Fruit fly (Drosophila melanogaster) whole organism, embryonic: Measurements from ENCODE around the gene Cenp-C.

Experiments used
- Abd-B ChIP-seq: fragments of 200-800 bp; sonication (Bioruptor generic); optimal IDR thresholded peaks from 2 replicates; lab custom pipeline; 2018; ENCODE audit warnings: missing biosample characterization, mild to moderate bottlenecking, missing genetic modification characterization, moderate library complexity
- Asciz ChIP-seq: fragments of 200-800 bp; sonication (Bioruptor generic); optimal IDR thresholded peaks from 2 replicates; lab custom pipeline; 2017; ENCODE audit warnings: missing biosample characterization, mild to moderate bottlenecking, missing genetic modification characterization, missing genetic modification reagents
- BEAF-32 ChIP-seq: fragments of 200-800 bp; sonication (Bioruptor generic); optimal IDR thresholded peaks from 3 replicates; lab custom pipeline; 2017; ENCODE audit warnings: missing biosample characterization, missing genetic modification characterization, mild to moderate bottlenecking, moderate library complexity, missing genetic modification reagents
- CG10366 ChIP-seq: fragments of 200-800 bp; sonication (Bioruptor generic); IDR thresholded peaks from 2 replicates; pipeline ENCODE4 v1.3.6; 2022; ENCODE audit warnings: missing biosample characterization, missing genetic modification characterization
- CG10654 ChIP-seq: fragments of 200-800 bp; sonication (Bioruptor generic); optimal IDR thresholded peaks from 2 replicates; lab custom pipeline; 2016; ENCODE audit warnings: missing biosample characterization, missing genetic modification characterization
- CG11398 ChIP-seq: fragments of 200-800 bp; sonication (Bioruptor generic); optimal IDR thresholded peaks from 2 replicates; lab custom pipeline; 2016; ENCODE audit warnings: missing biosample characterization, missing genetic modification characterization
- CG12104 ChIP-seq: fragments of 200-800 bp; sonication (Bioruptor generic); optimal IDR thresholded peaks from 3 replicates; lab custom pipeline; 2016; ENCODE audit warnings: missing biosample characterization, missing genetic modification characterization
- CG15514 ChIP-seq: fragments of 200-800 bp; sonication (Bioruptor generic); optimal IDR thresholded peaks from 3 replicates; lab custom pipeline; 2017; ENCODE audit warnings: missing biosample characterization, missing genetic modification characterization, mild to moderate bottlenecking, moderate library complexity, missing genetic modification reagents
- CG16813 ChIP-seq: fragments of 200-800 bp; sonication (Bioruptor generic); IDR thresholded peaks from 3 replicates; pipeline ENCODE4 v1.3.6; 2022; ENCODE audit warnings: missing biosample characterization, missing genetic modification characterization; ENCODE audit not compliant: partially characterized antibody
- CG1792 ChIP-seq: fragments of 200-800 bp; sonication (Bioruptor generic); optimal IDR thresholded peaks from 2 replicates; lab custom pipeline; 2016; ENCODE audit warnings: missing biosample characterization, missing genetic modification characterization
- CG2116 ChIP-seq: fragments of 200-800 bp; sonication (Bioruptor generic); optimal IDR thresholded peaks from 3 replicates; lab custom pipeline; 2018; ENCODE audit warnings: missing biosample characterization, mild to moderate bottlenecking, missing genetic modification characterization
- CG2875 ChIP-seq: fragments of 200-800 bp; sonication (Bioruptor generic); optimal IDR thresholded peaks from 2 replicates; lab custom pipeline; 2017; ENCODE audit warnings: missing biosample characterization, mild to moderate bottlenecking, missing genetic modification characterization, missing genetic modification reagents
- CG32532 ChIP-seq: fragments of 200-800 bp; sonication (Bioruptor generic); IDR thresholded peaks from 2 replicates; pipeline ENCODE4 v1.3.6; 2022; ENCODE audit warnings: missing biosample characterization, missing genetic modification characterization
- CG4360 ChIP-seq: fragments of 200-800 bp; sonication (Bioruptor generic); IDR thresholded peaks from 2 replicates; pipeline ENCODE4 v1.3.6; 2022; ENCODE audit warnings: missing biosample characterization, missing genetic modification characterization
- CG4820 ChIP-seq: fragments of 200-800 bp; sonication (Bioruptor generic); optimal IDR thresholded peaks from 3 replicates; lab custom pipeline; 2016; ENCODE audit warnings: missing biosample characterization, missing genetic modification characterization
- CG6254 ChIP-seq: fragments of 200-800 bp; sonication (Bioruptor generic); optimal IDR thresholded peaks from 3 replicates; lab custom pipeline; 2017; ENCODE audit warnings: mild to moderate bottlenecking, missing biosample characterization, missing genetic modification reagents, missing genetic modification characterization
- CG7372 ChIP-seq: fragments of 200-800 bp; sonication (Bioruptor generic); IDR thresholded peaks from 2 replicates; pipeline ENCODE4 v1.3.6; 2022; ENCODE audit warnings: missing biosample characterization, missing genetic modification characterization
- D19B ChIP-seq: fragments of 200-800 bp; sonication (Bioruptor generic); optimal IDR thresholded peaks from 2 replicates; lab custom pipeline; 2017; ENCODE audit warnings: missing biosample characterization, mild to moderate bottlenecking, missing genetic modification characterization
- Dp ChIP-seq: fragments of 200-800 bp; sonication (Bioruptor generic); optimal IDR thresholded peaks from 2 replicates; lab custom pipeline; 2018; ENCODE audit warnings: missing biosample characterization, mild to moderate bottlenecking, missing genetic modification characterization, moderate library complexity
- HmgD ChIP-seq: fragments of 200-800 bp; sonication (Bioruptor generic); optimal IDR thresholded peaks from 3 replicates; lab custom pipeline; 2016; ENCODE audit warnings: missing biosample characterization, missing genetic modification characterization
- Lpt ChIP-seq: fragments of >200 bp; optimal IDR thresholded peaks from 2 replicates; lab custom pipeline; 2018; ENCODE audit warnings: missing biosample characterization, missing genetic modification characterization
- NC2β ChIP-seq: fragments of 200-800 bp; sonication (Bioruptor generic); optimal IDR thresholded peaks from 2 replicates; lab custom pipeline; 2016; ENCODE audit warnings: missing biosample characterization, missing genetic modification characterization
- Optix ChIP-seq: fragments of 200-800 bp; sonication (Bioruptor generic); IDR thresholded peaks from 3 replicates; pipeline ENCODE4 v1.3.6; 2022; ENCODE audit warnings: missing biosample characterization, missing genetic modification characterization
- Sox102F ChIP-seq: fragments of 200-800 bp; sonication (Bioruptor generic); optimal IDR thresholded peaks from 2 replicates; lab custom pipeline; 2018; ENCODE audit warnings: missing biosample characterization, mild to moderate bottlenecking, missing genetic modification characterization, moderate library complexity
- bigmax ChIP-seq: fragments of 200-800 bp; sonication (Bioruptor generic); optimal IDR thresholded peaks from 2 replicates; lab custom pipeline; 2018; ENCODE audit warnings: missing biosample characterization, mild to moderate bottlenecking, missing genetic modification characterization
- caup ChIP-seq: fragments of 200-800 bp; sonication (Bioruptor generic); optimal IDR thresholded peaks from 3 replicates; lab custom pipeline; 2017; ENCODE audit warnings: missing biosample characterization, mild to moderate bottlenecking, missing genetic modification characterization, moderate library complexity; ENCODE audit not compliant: severe bottlenecking
- cg ChIP-seq: fragments of 200-800 bp; sonication (Bioruptor generic); optimal IDR thresholded peaks from 3 replicates; lab custom pipeline; 2019; ENCODE audit warnings: missing biosample characterization, mild to moderate bottlenecking, missing genetic modification characterization, moderate library complexity
- chinmo ChIP-seq: fragments of 200-800 bp; sonication (Bioruptor generic); IDR thresholded peaks from 4 replicates; pipeline ENCODE4 v1.3.6; 2022; ENCODE audit warnings: missing biosample characterization, missing genetic modification characterization; ENCODE audit not compliant: partially characterized antibody
- chm ChIP-seq: fragments of 200-800 bp; sonication (Bioruptor generic); IDR thresholded peaks from 2 replicates; pipeline ENCODE4 v1.3.6; 2022; ENCODE audit warnings: missing biosample characterization, missing genetic modification characterization
- crp ChIP-seq, 2 experiments: fragments of 200-800 bp; sonication (Bioruptor generic); optimal IDR thresholded peaks; 2 replicates in 1 of 2; 3 replicates in 1 of 2; lab custom pipeline; 2017; ENCODE audit warnings: missing biosample characterization in 2 of 2, missing genetic modification characterization in 2 of 2, mild to moderate bottlenecking in 1 of 2, moderate library complexity in 1 of 2
- dm ChIP-seq: fragments of 200-800 bp; sonication (Bioruptor generic); optimal IDR thresholded peaks from 3 replicates; lab custom pipeline; 2016; ENCODE audit warnings: missing biosample characterization, missing genetic modification characterization
- ewg ChIP-seq: fragments of 200-800 bp; sonication (Bioruptor generic); optimal IDR thresholded peaks from 3 replicates; lab custom pipeline; 2017; ENCODE audit warnings: mild to moderate bottlenecking, missing biosample characterization, missing genetic modification reagents, missing genetic modification characterization
- fd102C ChIP-seq: fragments of 200-800 bp; sonication (Bioruptor generic); optimal IDR thresholded peaks from 2 replicates; lab custom pipeline; 2018; ENCODE audit warnings: missing biosample characterization, mild to moderate bottlenecking, missing genetic modification characterization, moderate library complexity
- ftz-f1 ChIP-seq: fragments of 200-800 bp; sonication (Bioruptor generic); optimal IDR thresholded peaks from 2 replicates; lab custom pipeline; 2016; ENCODE audit warnings: missing biosample characterization, missing genetic modification characterization
- h ChIP-seq: fragments of >200 bp; optimal IDR thresholded peaks from 2 replicates; lab custom pipeline; 2017
- ind ChIP-seq: fragments of 200-800 bp; sonication (Bioruptor generic); optimal IDR thresholded peaks from 3 replicates; lab custom pipeline; 2016; ENCODE audit warnings: missing biosample characterization, missing genetic modification characterization
- kah ChIP-seq: fragments of 200-800 bp; sonication (Bioruptor generic); optimal IDR thresholded peaks from 2 replicates; lab custom pipeline; 2018; ENCODE audit warnings: missing biosample characterization, mild to moderate bottlenecking, missing genetic modification characterization
- lilli ChIP-seq: fragments of 200-800 bp; sonication (Bioruptor generic); optimal IDR thresholded peaks from 3 replicates; lab custom pipeline; 2016; ENCODE audit warnings: missing biosample characterization, missing genetic modification characterization
- pho ChIP-seq: fragments of 200-800 bp; sonication (Bioruptor generic); optimal IDR thresholded peaks from 2 replicates; lab custom pipeline; 2016; ENCODE audit warnings: missing biosample characterization, missing genetic modification characterization
- phol ChIP-seq: fragments of 200-800 bp; sonication (Bioruptor generic); optimal IDR thresholded peaks from 3 replicates; lab custom pipeline; 2018; ENCODE audit warnings: missing biosample characterization, mild to moderate bottlenecking, missing genetic modification characterization, moderate library complexity
- psq ChIP-seq: fragments of 200-800 bp; sonication (Bioruptor generic); optimal IDR thresholded peaks from 2 replicates; lab custom pipeline; 2017; ENCODE audit warnings: missing biosample characterization, missing genetic modification characterization
- pzg ChIP-seq: fragments of 200-800 bp; sonication (Bioruptor generic); optimal IDR thresholded peaks from 3 replicates; lab custom pipeline; 2018; ENCODE audit warnings: missing biosample characterization, mild to moderate bottlenecking, missing genetic modification characterization, moderate library complexity
- row ChIP-seq: fragments of 200-800 bp; sonication (Bioruptor generic); IDR thresholded peaks from 3 replicates; pipeline ENCODE4 v1.3.6; 2022; ENCODE audit warnings: missing biosample characterization, missing genetic modification characterization
- sens ChIP-seq: fragments of 200-800 bp; sonication (Bioruptor generic); peaks from one replicate; lab custom pipeline; 2016; ENCODE audit warnings: missing biosample characterization, missing genetic modification characterization
- sens-2 ChIP-seq: fragments of 200-800 bp; sonication (Bioruptor generic); IDR thresholded peaks from 2 replicates; pipeline ENCODE4 v1.3.6; 2022; ENCODE audit warnings: missing biosample characterization, missing genetic modification characterization
- sim ChIP-seq: fragments of 200-800 bp; sonication (Bioruptor generic); IDR thresholded peaks from 2 replicates; pipeline ENCODE4 v1.3.6; 2022; ENCODE audit warnings: missing biosample characterization, missing genetic modification characterization
- so ChIP-seq: fragments of 200-800 bp; sonication (Bioruptor generic); IDR thresholded peaks from 3 replicates; pipeline ENCODE4 v1.3.6; 2022; ENCODE audit warnings: missing biosample characterization, missing genetic modification characterization
- tna ChIP-seq: fragments of 200-800 bp; sonication (Bioruptor generic); IDR thresholded peaks from 2 replicates; pipeline ENCODE4 v1.3.6; 2022; ENCODE audit warnings: missing biosample characterization, missing genetic modification characterization; ENCODE audit not compliant: partially characterized antibody
- trem ChIP-seq: fragments of 200-800 bp; optimal IDR thresholded peaks from 3 replicates; lab custom pipeline; 2019; ENCODE audit warnings: missing biosample characterization, mild to moderate bottlenecking, missing genetic modification characterization, moderate library complexity
- unc-4 ChIP-seq: fragments of 200-800 bp; sonication (Bioruptor generic); IDR thresholded peaks from 2 replicates; pipeline ENCODE4 v1.3.6; 2022; ENCODE audit warnings: missing biosample characterization, missing genetic modification characterization; ENCODE audit not compliant: partially characterized antibody
- zfh1 ChIP-seq: fragments of 200-800 bp; sonication (Bioruptor generic); IDR thresholded peaks from 3 replicates; pipeline ENCODE4 v1.3.6; 2022; ENCODE audit warnings: missing biosample characterization, missing genetic modification characterization

The Cenp-C gene

dm6 chr3R:8517752-8518185, 46.1 kb upstream of the Cenp-C start, which contains the start of gene CG11737:
CG11737 (plus strand) TSS chr3R:8517868.
- TF ChIP-seq ind (GFP tag; lab: Kevin White, UChicago) (no peak), CG2875 (GFP tag; lab: Kevin White, UChicago) (no peak), BEAF-32 (GFP tag; lab: Kevin White, UChicago) (peak; percentile 54), pho (no peak), dm (peak; percentile 22), cg (GFP tag; lab: Kevin White, UChicago) (no peak), unc-4 (GFP tag; lab: Robert Waterston, UW) (0 out of 2 replicates have a peak, but pooled peaks have one; percentile 38), CG16813 (peak; percentile 55; the same call in 1 of the 3 replicates), CG4360 (GFP tag; lab: Robert Waterston, UW) (peak; percentile 89), so (GFP tag; lab: Robert Waterston, UW) (0 out of 3 replicates have a peak, but pooled peaks have one; percentile 26), psq (GFP tag; lab: Kevin White, UChicago) (no peak), CG7372 (no peak), sens-2 (GFP tag; lab: Robert Waterston, UW) (no peak), lilli (no peak), chm (GFP tag; lab: Robert Waterston, UW) (no peak), caup (GFP tag; lab: Kevin White, UChicago) (no peak), Sox102F (GFP tag; lab: Kevin White, UChicago) (no peak), phol (tag; lab: Kevin White, UChicago) (peak; percentile 53), CG12104 (GFP tag; lab: Kevin White, UChicago) (no peak), CG11398 (no peak), trem (tag; lab: Kevin White, UChicago) (peak; percentile 36), tna (GFP tag; lab: Robert Waterston, UW) (peak; percentile 62), CG32532 (GFP tag; lab: Robert Waterston, UW) (peak; percentile 6; the same call in 1 of the 2 replicates), ftz-f1 (GFP tag; lab: Kevin White, UChicago) (no peak), bigmax (GFP tag; lab: Kevin White, UChicago) (no peak), fd102C (GFP tag; lab: Kevin White, UChicago) (no peak), h (lab: Kevin White, UChicago) (no peak), NC2β (GFP tag; lab: Kevin White, UChicago) (no peak), D19B (GFP tag; lab: Kevin White, UChicago) (no peak), Abd-B (GFP tag; lab: Kevin White, UChicago) (peak; percentile 57), kah (GFP tag; lab: Kevin White, UChicago) (peak; percentile 94), CG10654 (GFP tag; lab: Kevin White, UChicago) (no peak), HmgD (peak; percentile 47), ewg (GFP tag; lab: Kevin White, UChicago) (no peak), crp (GFP tag; optimal IDR thresholded peaks at IDR 0.05; lab: Kevin White, UChicago) (no peak), zfh1 (GFP tag; lab: Robert Waterston, UW) (no peak), pzg (peak; percentile 69), sim (GFP tag; lab: Robert Waterston, UW) (no peak), CG6254 (GFP tag; lab: Kevin White, UChicago) (no peak), CG1792 (GFP tag; lab: Kevin White, UChicago) (no peak), Asciz (no peak), Dp (peak; percentile 95), row (GFP tag; lab: Robert Waterston, UW) (no peak), CG2116 (peak; percentile 82), CG4820 (GFP tag; lab: Kevin White, UChicago) (no peak), Lpt (GFP tag; lab: Kevin White, UChicago) (no peak), chinmo (peak; percentile 73; the same call in 1 of the 4 replicates), CG10366 (GFP tag; lab: Robert Waterston, UW) (0 out of 2 replicates have a peak, but pooled peaks have one; percentile 8), CG15514 (peak; percentile 84), sens (GFP tag; lab: Kevin White, UChicago) (peak; percentile 71), Optix (GFP tag; lab: Robert Waterston, UW) (no peak)
